1 fruit fly cellular context compared by ENCODE assay signal in genomic region chr3R:12010202-12010824, dm6.
TF ChIP-seq lines count a peak whose summit lies in the region.

Gene KLHL18 (minus strand): TSS chr3R:12010434.
Gene GCC185 (plus strand): TSS chr3R:12010772.

TF ChIP-seq in whole organism, embryonic, 481 proteins besides CTCF, POLR2A, EP300 and RAD21 (continued from another document and continues in another):
- TF ChIP-seq Oaz (GFP tag; IDR thresholded peaks at IDR 0.05; lab: Robert Waterston, UW) (peak; percentile 38; the same call in 1 of the 2 replicates), CG12942 (GFP tag; optimal IDR thresholded peaks at IDR 0.05; lab: Kevin White, UChicago) (peak; percentile 82), CG10979 (tag; optimal IDR thresholded peaks at IDR 0.05; lab: Kevin White, UChicago) (peak; percentile 66), HLH3B (GFP tag; IDR thresholded peaks at IDR 0.05; lab: Robert Waterston, UW) (peak; percentile 61; the same call in 1 of the 2 replicates), CG9797 (GFP tag; optimal IDR thresholded peaks at IDR 0.05; lab: Kevin White, UChicago) (peak; percentile 40), CG1602 (GFP tag; optimal IDR thresholded peaks at IDR 0.05; lab: Kevin White, UChicago) (peak; percentile 80), chinmo (GFP tag; IDR thresholded peaks at IDR 0.05; lab: Robert Waterston, UW; ENCODE audit: partially characterized antibody) (0 out of 4 replicates have a peak, but pooled peaks have one; percentile 44), h (optimal IDR thresholded peaks at IDR 0.05; lab: Kevin White, UChicago) (no peak), Taf1 (GFP tag; IDR thresholded peaks at IDR 0.05; lab: Robert Waterston, UW) (peak; percentile 45; the same call in 1 of the 2 replicates), jigr1 (GFP tag; IDR thresholded peaks at IDR 0.05; lab: Robert Waterston, UW) (peak; percentile 82; the same call in 2 of the 3 replicates), stwl (tag; optimal IDR thresholded peaks at IDR 0.05; lab: Kevin White, UChicago) (peak; percentile 56), CG3726 (GFP tag; IDR thresholded peaks at IDR 0.05; lab: Robert Waterston, UW) (no peak), Hmx (GFP tag; optimal IDR thresholded peaks at IDR 0.05; lab: Kevin White, UChicago) (peak; percentile 75), CG14014 (GFP tag; IDR thresholded peaks at IDR 0.05; lab: Robert Waterston, UW) (no peak; the same call in 1 of the 2 replicates), CG6689 (GFP tag; IDR thresholded peaks at IDR 0.05; lab: Robert Waterston, UW) (peak; percentile 100), CG1832 (GFP tag; optimal IDR thresholded peaks at IDR 0.05; lab: Kevin White, UChicago) (no peak), CG17802 (tag; optimal IDR thresholded peaks at IDR 0.05; lab: Kevin White, UChicago) (peak; percentile 27), corto (GFP tag; optimal IDR thresholded peaks at IDR 0.05; lab: Kevin White, UChicago) (no peak), CG6854 (GFP tag; optimal IDR thresholded peaks at IDR 0.05; lab: Kevin White, UChicago) (no peak), CG6813 (GFP tag; optimal IDR thresholded peaks at IDR 0.05; lab: Kevin White, UChicago) (no peak), vvl (GFP tag; IDR thresholded peaks at IDR 0.05; lab: Robert Waterston, UW) (peak; percentile 73), sqz (GFP tag; optimal IDR thresholded peaks at IDR 0.05; lab: Kevin White, UChicago) (no peak), kah (GFP tag; optimal IDR thresholded peaks at IDR 0.05; lab: Kevin White, UChicago) (no peak), CG6254 (GFP tag; optimal IDR thresholded peaks at IDR 0.05; lab: Kevin White, UChicago) (peak; percentile 2), CG18619 (GFP tag; optimal IDR thresholded peaks at IDR 0.05; lab: Kevin White, UChicago) (peak; percentile 58), D19B (GFP tag; optimal IDR thresholded peaks at IDR 0.05; lab: Kevin White, UChicago) (peak; percentile 45), Ptx1 (GFP tag; IDR thresholded peaks at IDR 0.05; lab: Robert Waterston, UW) (peak; percentile 80), MTF-1 (GFP tag; optimal IDR thresholded peaks at IDR 0.05; lab: Kevin White, UChicago; ENCODE audit: borderline replicate concordance) (no peak), Eip74EF (GFP tag; optimal IDR thresholded peaks at IDR 0.05; lab: Kevin White, UChicago) (no peak), ara (GFP tag; IDR thresholded peaks at IDR 0.05; lab: Robert Waterston, UW) (peak; percentile 52; the same call in 1 of the 2 replicates), CG6765 (GFP tag; optimal IDR thresholded peaks at IDR 0.05; lab: Kevin White, UChicago) (no peak), CG13296 (GFP tag; optimal IDR thresholded peaks at IDR 0.05; lab: Kevin White, UChicago) (no peak), CG31365 (tag; optimal IDR thresholded peaks at IDR 0.05; lab: Kevin White, UChicago) (no peak), fu2 (GFP tag; optimal IDR thresholded peaks at IDR 0.05; lab: Kevin White, UChicago) (peak; percentile 31), CG15601 (tag; optimal IDR thresholded peaks at IDR 0.05; lab: Kevin White, UChicago) (peak; percentile 92), lbe (GFP tag; optimal IDR thresholded peaks at IDR 0.05; lab: Kevin White, UChicago) (no peak), CG7786 (GFP tag; optimal IDR thresholded peaks at IDR 0.05; lab: Kevin White, UChicago) (peak; percentile 44), yki (optimal IDR thresholded peaks at IDR 0.05; lab: Kevin White, UChicago) (no peak), CG7839 (tag; optimal IDR thresholded peaks at IDR 0.05; lab: Kevin White, UChicago) (peak; percentile 76), Hr51 (GFP tag; optimal IDR thresholded peaks at IDR 0.05; lab: Kevin White, UChicago) (peak in 1 of 2 experiments; percentile 73), Ssrp (tag; optimal IDR thresholded peaks at IDR 0.05; lab: Kevin White, UChicago) (peak; percentile 71), mam (GFP tag; optimal IDR thresholded peaks at IDR 0.05; lab: Kevin White, UChicago) (peak; percentile 85), CG11085 (GFP tag; IDR thresholded peaks at IDR 0.05; lab: Robert Waterston, UW) (peak; percentile 68), CG5180 (GFP tag; optimal IDR thresholded peaks at IDR 0.05; lab: Kevin White, UChicago) (no peak), CG33213 (GFP tag; optimal IDR thresholded peaks at IDR 0.05; lab: Kevin White, UChicago) (peak; percentile 23), Bdp1 (GFP tag; optimal IDR thresholded peaks at IDR 0.05; lab: Kevin White, UChicago) (peak; percentile 26), Nf-YC (tag; optimal IDR thresholded peaks at IDR 0.05; lab: Kevin White, UChicago) (peak; percentile 75), ken (GFP tag; IDR thresholded peaks at IDR 0.05; lab: Robert Waterston, UW) (0 out of 3 replicates have a peak, but pooled peaks have one; percentile 61), Sry-β (GFP tag; optimal IDR thresholded peaks at IDR 0.05; lab: Kevin White, UChicago) (peak; percentile 90), dysf (GFP tag; IDR thresholded peaks at IDR 0.05; lab: Robert Waterston, UW) (peak; percentile 84), z (GFP tag; IDR thresholded peaks at IDR 0.05; lab: Robert Waterston, UW) (no peak), sima (GFP tag; optimal IDR thresholded peaks at IDR 0.05; lab: Kevin White, UChicago) (no peak), ac (GFP tag; optimal IDR thresholded peaks at IDR 0.05; lab: Kevin White, UChicago) (no peak), Dek (tag; optimal IDR thresholded peaks at IDR 0.05; lab: Kevin White, UChicago) (peak; percentile 73), nmo (GFP tag; optimal IDR thresholded peaks at IDR 0.05; lab: Kevin White, UChicago) (peak; percentile 91), Nf-YB (GFP tag; optimal IDR thresholded peaks at IDR 0.05; lab: Kevin White, UChicago) (peak; percentile 44), pan (optimal IDR thresholded peaks at IDR 0.05; lab: Kevin White, UChicago) (no peak), pan (GFP tag; optimal IDR thresholded peaks at IDR 0.05 in 1 of 2, IDR thresholded peaks at IDR 0.05 in 1 of 2) (peak in 1 of 2 experiments; percentile 59), abd-A (tag; optimal IDR thresholded peaks at IDR 0.05; lab: Kevin White, UChicago) (no peak), CG2202 (tag; optimal IDR thresholded peaks at IDR 0.05; lab: Kevin White, UChicago) (no peak), Bteb2 (GFP tag; optimal IDR thresholded peaks at IDR 0.05; lab: Kevin White, UChicago) (peak; percentile 55), ind (GFP tag; optimal IDR thresholded peaks at IDR 0.05; lab: Kevin White, UChicago) (peak; percentile 91), nerfin-2 (GFP tag; IDR thresholded peaks at IDR 0.05; lab: Robert Waterston, UW; ENCODE audit: partially characterized antibody) (peak; percentile 57), CG11247 (GFP tag; IDR thresholded peaks at IDR 0.05; lab: Robert Waterston, UW) (peak; percentile 53; the same call in 1 of the 2 replicates), NFAT (GFP tag; IDR thresholded peaks at IDR 0.05; lab: Robert Waterston, UW) (0 out of 2 replicates have a peak, but pooled peaks have one; percentile 37), fd96Cb (tag; optimal IDR thresholded peaks at IDR 0.05; lab: Kevin White, UChicago) (peak; percentile 79), odd (GFP tag; optimal IDR thresholded peaks at IDR 0.05; lab: Kevin White, UChicago) (no peak), CG30403 (GFP tag; optimal IDR thresholded peaks at IDR 0.05; lab: Kevin White, UChicago) (peak; percentile 93), CG6683 (GFP tag; optimal IDR thresholded peaks at IDR 0.05; lab: Kevin White, UChicago) (peak; percentile 27), kay (GFP tag; optimal IDR thresholded peaks at IDR 0.05; lab: Kevin White, UChicago) (peak; percentile 65), CG15269 (tag; optimal IDR thresholded peaks at IDR 0.05; lab: Kevin White, UChicago) (no peak), bowl (GFP tag; IDR thresholded peaks at IDR 0.05; lab: Robert Waterston, UW) (no peak), CG18764 (GFP tag; optimal IDR thresholded peaks at IDR 0.05; lab: Kevin White, UChicago) (peak; percentile 69), CG3995 (GFP tag; optimal IDR thresholded peaks at IDR 0.05; lab: Kevin White, UChicago) (peak; percentile 74), CG17912 (GFP tag; optimal IDR thresholded peaks at IDR 0.05; lab: Kevin White, UChicago) (no peak), GATAe (GFP tag; conservative IDR thresholded peaks at IDR 0.05; lab: Robert Waterston, UW) (0 out of 2 replicates have a peak, but pooled peaks have one; percentile 42), p53 (GFP tag; optimal IDR thresholded peaks at IDR 0.05; lab: Kevin White, UChicago) (no peak), CkIIα-i1 (GFP tag; IDR thresholded peaks at IDR 0.05; lab: Robert Waterston, UW) (no peak), crp (GFP tag; optimal IDR thresholded peaks at IDR 0.05; lab: Kevin White, UChicago) (peak; percentile 97 to 98), luna (GFP tag; optimal IDR thresholded peaks at IDR 0.05; lab: Kevin White, UChicago) (no peak), Lhr (GFP tag; optimal IDR thresholded peaks at IDR 0.05; lab: Kevin White, UChicago) (peak; percentile 46), Trl (optimal IDR thresholded peaks at IDR 0.05; lab: Kevin White, UChicago) (no peak), Trl (GFP tag; optimal IDR thresholded peaks at IDR 0.05; lab: Kevin White, UChicago) (peak; percentile 39), HmgZ (tag; optimal IDR thresholded peaks at IDR 0.05; lab: Kevin White, UChicago) (peak; percentile 65), CG2129 (GFP tag; IDR thresholded peaks at IDR 0.05; lab: Robert Waterston, UW; ENCODE audit: partially characterized antibody) (peak; percentile 56), Nf-YA (GFP tag; IDR thresholded peaks at IDR 0.05; lab: Robert Waterston, UW) (no peak), Xbp1 (GFP tag; optimal IDR thresholded peaks at IDR 0.05; lab: Kevin White, UChicago) (peak; percentile 85), CG12236 (GFP tag; optimal IDR thresholded peaks at IDR 0.05; lab: Kevin White, UChicago) (peak; percentile 14), Hr39 (optimal IDR thresholded peaks at IDR 0.05; lab: Kevin White, UChicago) (no peak), slou (GFP tag; optimal IDR thresholded peaks at IDR 0.05; lab: Kevin White, UChicago) (peak; percentile 65), Fer1 (GFP tag; optimal IDR thresholded peaks at IDR 0.05; lab: Kevin White, UChicago) (no peak), Fer3 (tag; optimal IDR thresholded peaks at IDR 0.05; lab: Kevin White, UChicago) (peak; percentile 59), Stat92E (GFP tag; optimal IDR thresholded peaks at IDR 0.05; lab: Kevin White, UChicago) (no peak), CG4328 (GFP tag; optimal IDR thresholded peaks at IDR 0.05; lab: Kevin White, UChicago) (peak; percentile 13), CG6791 (GFP tag; IDR thresholded peaks at IDR 0.05; lab: Robert Waterston, UW; ENCODE audit: partially characterized antibody) (peak; percentile 74), trh (GFP tag; optimal IDR thresholded peaks at IDR 0.05; lab: Kevin White, UChicago) (peak; percentile 50), CG17829 (tag; optimal IDR thresholded peaks at IDR 0.05; lab: Kevin White, UChicago) (peak; percentile 79), NfI (GFP tag; optimal IDR thresholded peaks at IDR 0.05; lab: Kevin White, UChicago) (peak; percentile 62), CG4854 (GFP tag; optimal IDR thresholded peaks at IDR 0.05; lab: Kevin White, UChicago) (peak; percentile 50), Lpt (GFP tag; optimal IDR thresholded peaks at IDR 0.05; lab: Kevin White, UChicago) (no peak), tll (GFP tag; optimal IDR thresholded peaks at IDR 0.05; lab: Kevin White, UChicago) (peak; percentile 26 to 97), CG18476 (GFP tag; optimal IDR thresholded peaks at IDR 0.05; lab: Kevin White, UChicago) (peak; percentile 74), CG9817 (tag; optimal IDR thresholded peaks at IDR 0.05; lab: Kevin White, UChicago) (peak; percentile 88), CG17359 (tag; optimal IDR thresholded peaks at IDR 0.05; lab: Kevin White, UChicago) (peak; percentile 41), gt (GFP tag; IDR thresholded peaks at IDR 0.05; lab: Robert Waterston, UW) (no peak), Vsx1 (GFP tag; optimal IDR thresholded peaks at IDR 0.05; lab: Kevin White, UChicago) (no peak), CG3163 (GFP tag; optimal IDR thresholded peaks at IDR 0.05; lab: Kevin White, UChicago) (no peak), dan (GFP tag; IDR thresholded peaks at IDR 0.05; lab: Robert Waterston, UW) (peak; percentile 41; the same call in 1 of the 2 replicates), CG15073 (GFP tag; optimal IDR thresholded peaks at IDR 0.05; lab: Kevin White, UChicago) (peak; percentile 17), CG2875 (GFP tag; optimal IDR thresholded peaks at IDR 0.05; lab: Kevin White, UChicago) (no peak), Atf6 (GFP tag; IDR thresholded peaks at IDR 0.05; lab: Robert Waterston, UW) (peak; percentile 30; the same call in 1 of the 2 replicates), fd102C (GFP tag; optimal IDR thresholded peaks at IDR 0.05; lab: Kevin White, UChicago) (no peak), gfzf (GFP tag; optimal IDR thresholded peaks at IDR 0.05; lab: Kevin White, UChicago) (peak; percentile 31), cad (GFP tag; optimal IDR thresholded peaks at IDR 0.05; lab: Kevin White, UChicago) (no peak), H15 (GFP tag; IDR thresholded peaks at IDR 0.05; lab: Robert Waterston, UW) (peak; percentile 55; the same call in 1 of the 3 replicates), Hey (tag; optimal IDR thresholded peaks at IDR 0.05; lab: Kevin White, UChicago) (no peak), zen2 (GFP tag; IDR thresholded peaks at IDR 0.05; lab: Robert Waterston, UW; ENCODE audit: partially characterized antibody) (no peak), her (GFP tag; optimal IDR thresholded peaks at IDR 0.05; lab: Kevin White, UChicago) (no peak), CG12071 (GFP tag; optimal IDR thresholded peaks at IDR 0.05; lab: Kevin White, UChicago) (no peak), CG9876 (GFP tag; optimal IDR thresholded peaks at IDR 0.05; lab: Kevin White, UChicago) (peak; percentile 42), CG8281 (tag; optimal IDR thresholded peaks at IDR 0.05; lab: Kevin White, UChicago) (peak; percentile 35), cg (GFP tag; optimal IDR thresholded peaks at IDR 0.05; lab: Kevin White, UChicago) (no peak), bab2 (GFP tag; optimal IDR thresholded peaks at IDR 0.05; lab: Kevin White, UChicago) (peak; percentile 68), Sin3A (optimal IDR thresholded peaks at IDR 0.05; lab: Kevin White, UChicago) (peak; percentile 94), esg (GFP tag; conservative IDR thresholded peaks at IDR 0.05; lab: Robert Waterston, UW) (peak; percentile 70), CG7745 (tag; optimal IDR thresholded peaks at IDR 0.05; lab: Kevin White, UChicago) (no peak), Hr3 (GFP tag; optimal IDR thresholded peaks at IDR 0.05; lab: Kevin White, UChicago) (peak; percentile 91), phol (tag; optimal IDR thresholded peaks at IDR 0.05; lab: Kevin White, UChicago) (peak; percentile 87), Kr (GFP tag; optimal IDR thresholded peaks at IDR 0.05; lab: Kevin White, UChicago) (no peak), Six4 (GFP tag; optimal IDR thresholded peaks at IDR 0.05; lab: Kevin White, UChicago) (peak; percentile 64), CG7556 (GFP tag; optimal IDR thresholded peaks at IDR 0.05; lab: Kevin White, UChicago) (no peak)
